Worm (Caenorhabditis elegans) whole organism, L3 larva: ENCODE results near the gene Y57G11C.8.

Experiments used
- R02D3.7 ChIP-seq: fragments of 150-350 bp; optimal IDR thresholded peaks from 2 replicates; lab custom pipeline; 2014; ENCODE audit warnings: missing biosample characterization, missing genetic modification characterization
- ZK546.5 ChIP-seq: sonication (generic microtip); optimal IDR thresholded peaks from 2 replicates; lab custom pipeline; 2017; ENCODE audit warnings: missing biosample characterization, missing genetic modification characterization
- aly-2 ChIP-seq: fragments of 150-350 bp; optimal IDR thresholded peaks from 2 replicates; lab custom pipeline; 2014; ENCODE audit warnings: missing biosample characterization, missing genetic modification characterization
- ama-1 ChIP-seq: fragments of 150-350 bp; optimal IDR thresholded peaks from 2 replicates; lab custom pipeline; 2018
- ceh-28 ChIP-seq: fragments of 150-350 bp; optimal IDR thresholded peaks from 2 replicates; lab custom pipeline; 2014; ENCODE audit warnings: missing biosample characterization, missing genetic modification reagents, missing genetic modification characterization
- ceh-82 ChIP-seq: fragments of 150-350 bp; optimal IDR thresholded peaks from 2 replicates; lab custom pipeline; 2014; ENCODE audit warnings: missing biosample characterization, missing genetic modification characterization
- ceh-9 ChIP-seq: sonication (generic microtip); optimal IDR thresholded peaks from 2 replicates; lab custom pipeline; 2018; ENCODE audit warnings: missing biosample characterization, missing genetic modification characterization
- daf-12 ChIP-seq: fragments of 150-350 bp; optimal IDR thresholded peaks from 2 replicates; lab custom pipeline; 2014; ENCODE audit warnings: missing biosample characterization, missing genetic modification reagents, missing genetic modification characterization
- egl-27 ChIP-seq: sonication (generic microtip); optimal IDR thresholded peaks from 4 replicates; lab custom pipeline; 2017; ENCODE audit warnings: missing biosample characterization, missing genetic modification reagents, missing genetic modification characterization
- egl-5 ChIP-seq: fragments of 150-350 bp; optimal IDR thresholded peaks from 2 replicates; lab custom pipeline; 2017; ENCODE audit warnings: missing biosample characterization, missing genetic modification reagents, missing genetic modification characterization, inconsistent platforms
- elt-2 ChIP-seq: sonication (generic microtip); optimal IDR thresholded peaks from 2 replicates; lab custom pipeline; 2016; ENCODE audit warnings: missing genetic modification reagents, mild to moderate bottlenecking, missing genetic modification characterization, missing compliant biosample characterization
- elt-3 ChIP-seq, 3 experiments: fragments of 150-350 bp in 1 of 3; sonication (generic microtip) in 2 of 3; optimal IDR thresholded peaks; 2 replicates in 2 of 3; 4 replicates in 1 of 3; lab custom pipeline; 2014 to 2017; ENCODE audit warnings: missing biosample characterization in 3 of 3, missing genetic modification characterization in 3 of 3
- eor-1 ChIP-seq, 2 experiments: fragments of 150-350 bp; optimal IDR thresholded peaks; 2 replicates each; lab custom pipeline; 2014 to 2018; ENCODE audit warnings: missing biosample characterization in 2 of 2, missing genetic modification characterization in 2 of 2
- fkh-10 ChIP-seq: sonication (generic microtip); optimal IDR thresholded peaks from 2 replicates; lab custom pipeline; 2017; ENCODE audit warnings: missing biosample characterization, missing genetic modification reagents, missing genetic modification characterization
- fkh-2 ChIP-seq: fragments of 150-350 bp; optimal IDR thresholded peaks from 2 replicates; lab custom pipeline; 2014; ENCODE audit warnings: missing biosample characterization, missing genetic modification reagents, missing genetic modification characterization
- fos-1 ChIP-seq: fragments of 150-350 bp; optimal IDR thresholded peaks from 2 replicates; lab custom pipeline; 2014; ENCODE audit warnings: missing biosample characterization, missing genetic modification characterization
- hmg-11 ChIP-seq: sonication (generic microtip); optimal IDR thresholded peaks from 2 replicates; lab custom pipeline; 2016; ENCODE audit warnings: missing genetic modification characterization, missing compliant biosample characterization
- jun-1 ChIP-seq: fragments of 150-350 bp; optimal IDR thresholded peaks from 2 replicates; lab custom pipeline; 2014; ENCODE audit warnings: missing biosample characterization, missing genetic modification reagents, missing genetic modification characterization
- lin-39 ChIP-seq: fragments of 150-350 bp; optimal IDR thresholded peaks from 2 replicates; lab custom pipeline; 2018; ENCODE audit warnings: missing biosample characterization, missing genetic modification reagents, missing genetic modification characterization
- lsy-12 ChIP-seq: sonication (generic microtip); optimal IDR thresholded peaks from 2 replicates; lab custom pipeline; 2016; ENCODE audit warnings: mild to moderate bottlenecking, missing genetic modification characterization, missing compliant biosample characterization
- mdl-1 ChIP-seq: fragments of 150-350 bp; optimal IDR thresholded peaks from 2 replicates; lab custom pipeline; 2014; ENCODE audit warnings: missing biosample characterization, missing genetic modification characterization
- mml-1 ChIP-seq: fragments of 150-350 bp; sonication (generic microtip); optimal IDR thresholded peaks from 3 replicates; lab custom pipeline; 2014; ENCODE audit warnings: missing biosample characterization, missing genetic modification characterization
- nfya-1 ChIP-seq: sonication (generic microtip); optimal IDR thresholded peaks from 2 replicates; lab custom pipeline; 2017; ENCODE audit warnings: missing genetic modification characterization, mild to moderate bottlenecking, missing compliant biosample characterization, antibody characterized with exemption, moderate library complexity; ENCODE audit not compliant: insufficient read depth
- nhr-11 ChIP-seq: fragments of 150-350 bp; optimal IDR thresholded peaks from 2 replicates; lab custom pipeline; 2014; ENCODE audit warnings: missing biosample characterization, missing genetic modification characterization
- nhr-23 ChIP-seq: fragments of 150-350 bp; optimal IDR thresholded peaks from 2 replicates; lab custom pipeline; 2014; ENCODE audit warnings: missing biosample characterization, missing genetic modification reagents, missing genetic modification characterization
- nhr-237 ChIP-seq: fragments of 150-350 bp; optimal IDR thresholded peaks from 2 replicates; lab custom pipeline; 2014; ENCODE audit warnings: missing biosample characterization, missing genetic modification characterization
- nhr-28 ChIP-seq: fragments of 150-350 bp; optimal IDR thresholded peaks from 2 replicates; lab custom pipeline; 2014; ENCODE audit warnings: missing biosample characterization, missing genetic modification characterization
- nhr-43 ChIP-seq: sonication (generic microtip); optimal IDR thresholded peaks from 2 replicates; lab custom pipeline; 2016; ENCODE audit warnings: mild to moderate bottlenecking, missing genetic modification characterization, missing compliant biosample characterization; ENCODE audit not compliant: poor library complexity, severe bottlenecking
- nhr-67 ChIP-seq: fragments of 150-350 bp; optimal IDR thresholded peaks from 2 replicates; lab custom pipeline; 2014; ENCODE audit warnings: missing biosample characterization, missing genetic modification characterization
- nhr-76 ChIP-seq: fragments of 150-350 bp; sonication (generic microtip); optimal IDR thresholded peaks from 5 replicates; lab custom pipeline; 2014; ENCODE audit warnings: missing biosample characterization, missing genetic modification characterization
- nhr-77 ChIP-seq: fragments of 150-350 bp; optimal IDR thresholded peaks from 2 replicates; lab custom pipeline; 2014; ENCODE audit warnings: missing biosample characterization, missing genetic modification characterization
- pha-4 ChIP-seq: fragments of 150-350 bp; optimal IDR thresholded peaks from 2 replicates; lab custom pipeline; 2014; ENCODE audit warnings: missing biosample characterization, missing genetic modification reagents, missing genetic modification characterization
- sea-2 ChIP-seq: fragments of 150-350 bp; sonication (generic microtip); optimal IDR thresholded peaks from 4 replicates; lab custom pipeline; 2014; ENCODE audit warnings: missing biosample characterization, missing genetic modification reagents, missing genetic modification characterization
- skn-1 ChIP-seq: fragments of 150-350 bp; optimal IDR thresholded peaks from 2 replicates; lab custom pipeline; 2014; ENCODE audit warnings: missing biosample characterization, missing genetic modification characterization
- snpc-4 ChIP-seq: fragments of 150-350 bp; optimal IDR thresholded peaks from 2 replicates; lab custom pipeline; 2014; ENCODE audit warnings: missing biosample characterization, missing genetic modification characterization
- tbx-2 ChIP-seq: sonication (generic microtip); optimal IDR thresholded peaks from 2 replicates; lab custom pipeline; 2016; ENCODE audit warnings: mild to moderate bottlenecking, missing genetic modification characterization, missing compliant biosample characterization
- unc-39 ChIP-seq: sonication (generic microtip); optimal IDR thresholded peaks from 4 replicates; lab custom pipeline; 2017; ENCODE audit warnings: missing biosample characterization, missing genetic modification characterization
- unc-62 ChIP-seq: fragments of 150-350 bp; sonication (generic microtip); optimal IDR thresholded peaks from 4 replicates; lab custom pipeline; 2014; ENCODE audit warnings: missing biosample characterization, missing genetic modification reagents, missing genetic modification characterization
- zag-1 ChIP-seq: fragments of 150-350 bp; optimal IDR thresholded peaks from 2 replicates; lab custom pipeline; 2014; ENCODE audit warnings: missing biosample characterization, missing genetic modification characterization
- ztf-11 ChIP-seq: fragments of 150-350 bp; optimal IDR thresholded peaks from 2 replicates; lab custom pipeline; 2014; ENCODE audit warnings: missing biosample characterization, missing genetic modification characterization
- ztf-4 ChIP-seq: fragments of 150-350 bp; optimal IDR thresholded peaks from 2 replicates; lab custom pipeline; 2014; ENCODE audit warnings: missing biosample characterization, missing genetic modification characterization

Y57G11C.8 gene

ce11 chrIV:14763938-14764718, 17.5 kb upstream of the Y57G11C.8 start:
- TF ChIP-seq daf-12 (tag; lab: Kevin White, UChicago), result no peak
- peak; percentile 68 for TF ChIP-seq ama-1 (lab: Kevin White, UChicago)
- TF ChIP-seq, all 47 proteins: peak for 1

- TF ChIP-seq unc-39, result no peak
- no peak for TF ChIP-seq daf-12 (tag; lab: Kevin White, UChicago)
- TF ChIP-seq aly-2 (tag; lab: Kevin White, UChicago), result no peak
- no peak for TF ChIP-seq R02D3.7 (tag; lab: Kevin White, UChicago)
- no peak for TF ChIP-seq jun-1 (tag; lab: Kevin White, UChicago)
- no peak for TF ChIP-seq lsy-12 (tag; lab: Kevin White, UChicago)
- TF ChIP-seq egl-27 (tag; lab: Kevin White, UChicago), result no peak
- TF ChIP-seq nhr-77, result no peak
- TF ChIP-seq snpc-4 (tag; lab: Kevin White, UChicago), result peak; percentile 82
- TF ChIP-seq nhr-67, result no peak
- TF ChIP-seq ceh-28 (tag; lab: Kevin White, UChicago), result no peak
- TF ChIP-seq ztf-11 (tag; lab: Kevin White, UChicago), result no peak
- TF ChIP-seq nhr-43 (tag; lab: Kevin White, UChicago), result peak; percentile 29
- TF ChIP-seq elt-2 (tag; lab: Kevin White, UChicago), result no peak
- no peak for TF ChIP-seq nhr-76
- TF ChIP-seq tbx-2 (tag; lab: Kevin White, UChicago), result no peak
- TF ChIP-seq mml-1, result no peak
Observed at ce11 chrIV:14764719-14765173, 16.9 kb upstream of the Y57G11C.8 start.

ce11 chrIV:14765336-14765735, 16.3 kb upstream of the Y57G11C.8 start, which contains the start of gene Y57G11C.5:
Gene Y57G11C.5, minus strand, starts transcription at chrIV:14765436.
- TF ChIP-seq ZK546.5 (tag; lab: Kevin White, UChicago) (no peak), eor-1 (tag; optimal IDR thresholded peaks at IDR 0.05; lab: Kevin White, UChicago) (no peak), nhr-237 (tag; lab: Kevin White, UChicago) (no peak), aly-2 (tag; lab: Kevin White, UChicago) (no peak), egl-27 (tag; lab: Kevin White, UChicago) (no peak), nfya-1 (tag; lab: Kevin White, UChicago) (no peak), unc-62 (GFP tag; lab: Kevin White, UChicago) (no peak), nhr-76 (no peak), nhr-43 (tag; lab: Kevin White, UChicago) (no peak), jun-1 (tag; lab: Kevin White, UChicago) (no peak), nhr-67 (no peak), pha-4 (tag; lab: Kevin White, UChicago) (no peak), ceh-9 (tag; lab: Kevin White, UChicago) (no peak)

- TF ChIP-seq ama-1 (lab: Kevin White, UChicago), result peak; percentile 7
- no peak for TF ChIP-seq fkh-10
- TF ChIP-seq fkh-2 (tag; lab: Kevin White, UChicago), result no peak
- no peak for TF ChIP-seq ceh-82 (tag; lab: Kevin White, UChicago)
- TF ChIP-seq sea-2 (GFP tag; lab: Kevin White, UChicago), result no peak
- TF ChIP-seq fos-1, result no peak
Observed at ce11 chrIV:14766382-14766781, 15.3 kb upstream of the Y57G11C.8 start, which contains the start of gene vti-1. Gene vti-1, minus strand, starts transcription at chrIV:14766665.

- TF ChIP-seq lsy-12 (tag; lab: Kevin White, UChicago), result peak; percentile 82
- no peak for TF ChIP-seq nhr-67
- no peak for TF ChIP-seq elt-3 (tag; optimal IDR thresholded peaks at IDR 0.05; lab: Kevin White, UChicago)
- no peak for TF ChIP-seq nhr-28 (tag; lab: Kevin White, UChicago)
- TF ChIP-seq mdl-1 (tag; lab: Kevin White, UChicago), result no peak
- peak; percentile 93 for TF ChIP-seq skn-1 (tag; lab: Kevin White, UChicago)
- TF ChIP-seq lin-39 (tag; lab: Kevin White, UChicago), result peak; percentile 87
- no peak for TF ChIP-seq fos-1
- no peak for TF ChIP-seq mml-1
- peak; percentile 1 for TF ChIP-seq ztf-4
- TF ChIP-seq nhr-11 (tag; lab: Kevin White, UChicago), result peak; percentile 68
- TF ChIP-seq jun-1 (tag; lab: Kevin White, UChicago), result peak; percentile 72
- TF ChIP-seq nhr-76, result no peak
- TF ChIP-seq zag-1 (tag; lab: Kevin White, UChicago), result no peak
- TF ChIP-seq tbx-2 (tag; lab: Kevin White, UChicago), result peak; percentile 60
- no peak for TF ChIP-seq sea-2 (GFP tag; lab: Kevin White, UChicago)
- no peak for TF ChIP-seq daf-12 (tag; lab: Kevin White, UChicago)
- no peak for TF ChIP-seq nhr-237 (tag; lab: Kevin White, UChicago)
- TF ChIP-seq ztf-11 (tag; lab: Kevin White, UChicago), result no peak
- TF ChIP-seq egl-5, result peak; percentile 95
- peak; percentile 45 for TF ChIP-seq fkh-10
- TF ChIP-seq hmg-11 (tag; lab: Kevin White, UChicago), result peak; percentile 82
- no peak for TF ChIP-seq unc-39
- TF ChIP-seq nhr-23, result peak; percentile 94
Observed at ce11 chrIV:14767693-14768251, 13.9 kb upstream of the Y57G11C.8 start, which contains the start of the genes mrps-7 and Y57G11C.3. Gene mrps-7, minus strand, starts transcription at chrIV:14767730. Gene Y57G11C.3, plus strand, starts transcription at chrIV:14768201.
